Worm (Caenorhabditis elegans) whole organism, L4/young adult: Measurements from ENCODE around the gene Y41D4B.1.

ENCODE experiments used
- W03F9.2 ChIP-seq: fragments of 150-350 bp; optimal IDR thresholded peaks from 2 replicates; lab custom pipeline; 2014; ENCODE audit warnings: missing biosample characterization, missing genetic modification characterization
- dao-5 ChIP-seq: sonication (generic microtip); optimal IDR thresholded peaks from 2 replicates; lab custom pipeline; 2016; ENCODE audit warnings: missing genotype, missing genetic modification characterization, moderate library complexity, missing compliant biosample characterization
- him-1 ChIP-seq: sonication (generic microtip); optimal IDR thresholded peaks from 2 replicates; lab custom pipeline; 2016; ENCODE audit warnings: missing genotype, missing genetic modification reagents, missing genetic modification characterization, missing compliant biosample characterization

DNA sequence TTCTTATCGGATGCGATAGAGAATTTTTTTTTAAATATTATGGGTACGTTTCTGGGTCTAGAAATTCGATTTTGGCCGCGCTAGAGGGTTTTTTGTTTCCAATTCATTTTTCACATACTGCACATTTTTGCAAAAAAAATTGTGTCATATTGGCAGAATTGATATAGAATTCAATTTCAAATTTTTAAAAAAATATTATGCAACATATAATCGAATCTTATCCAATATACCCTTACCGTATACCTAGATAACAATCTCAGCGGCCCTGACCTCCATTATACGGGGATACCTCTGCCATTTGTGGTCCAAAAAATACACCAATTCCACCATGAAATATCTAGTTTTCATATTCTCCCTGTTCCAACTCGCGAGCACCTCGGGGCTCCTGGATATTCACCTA, 40.8 kb upstream of the Y41D4B.1 start, which contains the start of gene cpg-24:
- no peak for TF ChIP-seq W03F9.2 (tag; lab: Kevin White, UChicago)
- TF ChIP-seq dao-5 (tag; lab: Kevin White, UChicago), result no peak
- TF ChIP-seq him-1, result no peak
